Fruit fly (Drosophila melanogaster) whole organism: Measurements from ENCODE around the gene CG14286.

Source experiments
- CG8478 ChIP-seq: fragments of >200 bp; optimal IDR thresholded peaks from 2 replicates; lab custom pipeline; 2018; ENCODE audit warnings: inconsistent platforms
- Dll ChIP-seq: fragments of >200 bp; optimal IDR thresholded peaks from 2 replicates; lab custom pipeline; 2017
- EcR ChIP-seq, 2 experiments: fragments of >200 bp; optimal IDR thresholded peaks; 2 replicates each; lab custom pipeline; 2017; ENCODE audit warnings: missing biosample characterization in 2 of 2, missing genetic modification characterization in 2 of 2, missing genetic modification reagents in 2 of 2
- pan ChIP-seq: fragments of >200 bp; optimal IDR thresholded peaks from 2 replicates; lab custom pipeline; 2017
- psq ChIP-seq: fragments of >200 bp; optimal IDR thresholded peaks from 2 replicates; lab custom pipeline; 2017
- usp ChIP-seq: fragments of >200 bp; optimal IDR thresholded peaks from 2 replicates; lab custom pipeline; 2017; ENCODE audit warnings: missing biosample characterization, missing genetic modification characterization, mixed read lengths

CG14286 gene

DNA sequence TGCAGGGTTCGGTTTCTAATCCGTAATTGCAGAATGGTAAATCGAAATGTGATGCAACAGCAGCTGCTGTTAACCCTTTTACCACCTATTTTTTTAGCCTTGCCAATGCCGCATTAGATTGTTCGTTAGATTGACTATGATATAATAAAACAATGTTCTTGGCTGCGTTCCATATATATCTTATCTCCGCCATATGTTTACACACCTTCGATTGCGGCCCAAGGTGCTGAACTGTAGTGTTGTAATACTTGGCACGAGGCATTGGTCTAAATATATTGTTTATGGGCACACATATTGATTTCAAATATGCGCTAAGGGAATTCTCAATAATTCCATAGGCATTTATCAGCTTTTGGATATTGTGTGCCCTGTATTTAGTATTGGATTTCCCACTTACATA, 32.2 kb upstream of the CG14286 start:
- TF ChIP-seq Dll (lab: Kevin White, UChicago) (no peak), pan (lab: Kevin White, UChicago) (no peak), usp (no peak), CG8478 (lab: Kevin White, UChicago) (no peak), EcR (GFP tag; optimal IDR thresholded peaks at IDR 0.05; lab: Kevin White, UChicago) (no peak)

DNA sequence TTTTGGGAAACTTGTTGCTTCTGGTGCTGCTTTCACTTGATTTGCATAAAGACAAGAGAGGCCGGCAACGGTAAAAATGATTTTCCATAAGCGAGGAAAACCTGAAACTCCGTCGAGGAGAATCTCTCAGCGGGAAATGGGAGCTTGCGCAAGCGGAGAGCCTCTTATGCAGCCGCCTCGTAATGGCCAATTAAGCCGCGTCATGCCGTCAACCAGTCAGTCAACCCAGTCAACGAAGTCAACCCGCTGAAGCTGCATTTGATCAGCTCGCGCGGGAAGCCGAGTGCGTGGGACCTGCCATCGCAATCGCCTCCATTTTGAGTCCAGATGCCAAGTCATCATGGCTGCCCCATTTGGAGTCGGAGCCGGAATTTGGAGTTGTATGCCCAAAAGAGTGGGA, 30.7 kb upstream of the CG14286 start:
- TF ChIP-seq Dll (lab: Kevin White, UChicago) (no peak), EcR (GFP tag; optimal IDR thresholded peaks at IDR 0.05; lab: Kevin White, UChicago) (no peak), usp (no peak), CG8478 (lab: Kevin White, UChicago) (no peak), psq (lab: Kevin White, UChicago) (no peak), pan (lab: Kevin White, UChicago) (no peak)

DNA sequence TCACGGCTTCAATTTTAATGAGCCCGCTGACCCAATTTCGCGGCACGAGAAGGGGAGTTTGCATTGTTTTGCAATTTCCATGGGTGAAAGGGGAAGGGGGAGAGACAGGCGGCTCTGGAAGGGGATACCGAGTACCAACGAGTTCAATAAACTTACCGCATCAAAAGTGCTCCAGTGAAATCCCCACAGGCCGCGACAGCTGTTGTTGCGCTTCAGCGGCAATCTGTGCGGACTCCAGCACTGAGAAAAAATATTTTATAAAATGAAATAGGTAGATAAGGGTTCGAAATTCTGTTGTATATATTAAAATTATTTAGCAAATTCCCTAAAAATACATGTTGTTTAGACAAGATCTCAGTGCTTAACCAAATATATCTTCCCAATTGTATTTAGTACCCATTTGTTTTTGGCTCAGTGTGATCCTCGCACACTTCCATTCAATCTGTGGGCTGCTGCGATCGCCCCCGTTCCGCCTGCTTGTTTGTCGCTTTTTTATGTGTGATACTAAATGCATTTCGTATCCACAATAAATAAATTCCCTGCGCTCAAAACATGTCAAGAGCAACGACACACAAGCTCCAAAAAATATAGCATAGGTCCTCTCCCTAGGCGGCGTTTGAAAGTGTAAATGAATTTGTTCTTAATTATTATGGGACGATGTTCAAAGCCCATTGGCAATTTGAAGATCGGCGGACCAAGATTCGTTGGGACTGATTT, 28.2 kb upstream of the CG14286 start:
- no peak for TF ChIP-seq Dll (lab: Kevin White, UChicago)
- no peak for TF ChIP-seq usp
- TF ChIP-seq CG8478 (lab: Kevin White, UChicago) = no peak
- peak; percentile 67 to 71 for TF ChIP-seq EcR (GFP tag; optimal IDR thresholded peaks at IDR 0.05; lab: Kevin White, UChicago)
- TF ChIP-seq pan (lab: Kevin White, UChicago) = no peak

DNA sequence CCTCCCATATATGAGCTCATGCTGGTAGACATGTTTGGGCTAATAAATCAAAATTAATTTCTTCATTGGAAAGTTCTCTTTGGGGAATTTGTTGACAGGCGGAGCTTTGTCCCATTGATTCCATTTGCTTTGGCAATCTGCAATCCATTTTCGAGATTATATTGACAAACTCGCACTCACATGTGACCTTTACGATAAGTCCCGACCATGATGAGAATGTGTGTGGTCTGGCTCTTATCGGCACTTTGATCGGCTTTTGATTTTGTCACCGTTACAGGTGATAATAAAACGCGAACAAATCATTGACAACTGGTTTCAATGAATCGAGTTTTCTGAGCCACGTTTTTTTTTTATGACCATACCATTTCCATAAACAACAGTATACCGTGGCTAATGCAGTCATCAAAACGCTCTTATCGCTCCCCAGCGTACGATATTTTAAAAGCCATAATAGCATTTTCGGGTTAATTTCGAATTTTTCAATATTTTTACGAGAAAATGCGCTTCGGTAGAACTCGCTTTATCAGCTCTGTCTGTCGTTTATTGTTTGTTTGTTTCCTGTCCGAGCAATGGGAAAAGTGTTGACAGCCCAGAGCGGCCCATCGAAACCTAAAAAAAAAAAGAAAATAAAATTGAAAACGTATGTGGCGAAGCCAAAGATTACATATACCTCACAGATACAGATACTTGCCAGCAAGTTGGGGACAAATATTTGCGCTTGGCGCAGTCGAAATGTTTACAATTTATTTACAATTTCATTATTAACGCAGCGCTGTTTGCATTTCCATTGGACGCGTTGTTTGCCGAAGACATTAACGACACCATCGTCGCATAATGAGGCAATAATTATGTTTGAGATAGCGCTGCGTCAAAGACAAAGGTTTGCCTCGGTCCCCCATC, 26.3 kb upstream of the CG14286 start:
- TF ChIP-seq pan (lab: Kevin White, UChicago) (no peak), usp (no peak), Dll (lab: Kevin White, UChicago) (no peak), psq (lab: Kevin White, UChicago) (no peak), CG8478 (lab: Kevin White, UChicago) (no peak), EcR (GFP tag; optimal IDR thresholded peaks at IDR 0.05; lab: Kevin White, UChicago) (no peak)

DNA sequence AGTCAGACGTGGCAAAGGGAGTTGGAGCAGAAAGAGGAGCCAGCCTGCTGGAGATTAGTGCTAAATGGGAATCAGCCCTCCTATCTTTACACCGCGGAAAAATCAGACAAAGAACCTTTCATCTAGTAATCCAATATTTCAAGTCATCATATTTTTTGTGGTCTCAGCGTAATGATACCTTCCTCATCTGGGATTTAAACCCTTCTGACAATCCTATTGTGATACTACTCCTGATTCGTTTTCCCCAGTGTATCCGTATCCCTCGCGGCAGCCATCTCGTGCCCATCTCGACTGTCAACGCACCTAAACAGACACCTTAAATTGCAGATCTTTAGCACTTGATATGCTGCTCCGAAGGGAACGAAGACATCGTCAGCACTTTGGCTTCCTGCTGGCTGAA, 25.5 kb upstream of the CG14286 start:
- TF ChIP-seq psq (lab: Kevin White, UChicago) = no peak
- TF ChIP-seq usp = no peak

DNA sequence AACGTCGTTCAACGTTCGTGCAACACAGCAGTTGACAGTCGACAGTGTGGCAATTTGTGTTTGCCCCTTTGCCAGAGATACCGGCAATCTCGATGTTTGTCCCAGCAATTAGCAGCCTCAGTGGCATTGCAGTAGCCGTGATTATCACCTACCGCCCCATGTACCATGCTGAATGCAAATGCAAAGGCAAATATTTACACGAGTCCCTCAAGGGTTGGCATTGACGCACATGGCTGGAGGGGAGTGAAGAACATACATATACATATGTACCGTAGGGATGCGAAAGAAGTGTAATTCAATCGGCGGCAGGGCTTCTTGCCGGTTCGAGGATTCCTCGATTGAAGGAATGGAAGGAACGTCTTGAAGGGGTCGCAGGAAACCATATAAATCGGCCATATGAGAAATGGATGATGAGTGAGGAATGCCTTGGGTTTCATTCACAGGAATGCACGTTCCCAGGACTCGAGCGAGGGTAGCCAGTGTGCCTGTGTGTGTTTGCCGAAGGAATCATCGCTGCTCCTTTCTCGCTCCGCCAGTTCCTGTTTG, 23.9 kb upstream of the CG14286 start:
- TF ChIP-seq CG8478 (lab: Kevin White, UChicago) (no peak), pan (lab: Kevin White, UChicago) (no peak), EcR (GFP tag; optimal IDR thresholded peaks at IDR 0.05; lab: Kevin White, UChicago) (no peak), Dll (lab: Kevin White, UChicago) (no peak), psq (lab: Kevin White, UChicago) (no peak)

DNA sequence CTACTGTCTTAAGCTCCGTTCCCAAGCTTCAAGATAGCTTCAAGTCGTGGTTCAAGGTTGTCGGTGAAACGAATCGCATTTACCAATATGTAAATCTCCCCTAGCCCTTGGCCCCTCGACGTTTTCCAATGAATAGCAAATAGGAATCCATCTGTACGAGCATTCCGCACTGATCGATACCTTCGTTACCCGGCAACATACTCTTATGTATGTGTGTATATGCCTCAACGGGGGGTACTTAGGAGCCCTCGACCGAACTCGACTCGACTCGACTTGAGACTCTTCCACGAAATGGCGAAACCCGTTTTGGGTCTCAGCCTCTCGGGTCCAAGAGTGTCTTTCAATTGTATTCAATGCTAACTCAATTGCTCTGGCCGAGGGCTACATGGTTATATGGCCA, 22.2 kb upstream of the CG14286 start:
- TF ChIP-seq EcR (GFP tag; optimal IDR thresholded peaks at IDR 0.05; lab: Kevin White, UChicago) (no peak), usp (no peak), Dll (lab: Kevin White, UChicago) (no peak), CG8478 (lab: Kevin White, UChicago) (no peak), psq (lab: Kevin White, UChicago) (no peak), pan (lab: Kevin White, UChicago) (no peak)

DNA sequence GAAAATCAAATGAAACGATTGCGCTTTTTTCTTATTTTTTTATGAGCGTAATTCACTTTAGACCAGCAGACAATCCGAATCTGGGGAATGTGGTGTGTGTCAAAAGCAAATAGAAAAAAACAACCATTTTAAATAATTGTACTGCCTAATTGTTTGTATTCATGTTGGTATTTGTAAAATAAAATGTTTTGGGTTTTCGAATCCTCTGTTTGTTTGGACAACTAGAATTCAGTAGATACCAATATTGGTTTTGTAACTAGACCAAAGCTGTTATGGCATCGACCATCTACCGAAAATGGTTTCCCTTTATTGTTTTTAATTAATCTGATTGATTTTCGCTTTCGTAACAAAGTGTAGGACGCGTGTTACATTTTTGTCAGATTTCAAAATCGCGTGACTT, 13.0 kb upstream of the CG14286 start:
- TF ChIP-seq usp = no peak
- TF ChIP-seq psq (lab: Kevin White, UChicago) = no peak
- no peak for TF ChIP-seq pan (lab: Kevin White, UChicago)
- no peak for TF ChIP-seq Dll (lab: Kevin White, UChicago)
- no peak for TF ChIP-seq CG8478 (lab: Kevin White, UChicago)
- no peak for TF ChIP-seq EcR (GFP tag; optimal IDR thresholded peaks at IDR 0.05; lab: Kevin White, UChicago)

DNA sequence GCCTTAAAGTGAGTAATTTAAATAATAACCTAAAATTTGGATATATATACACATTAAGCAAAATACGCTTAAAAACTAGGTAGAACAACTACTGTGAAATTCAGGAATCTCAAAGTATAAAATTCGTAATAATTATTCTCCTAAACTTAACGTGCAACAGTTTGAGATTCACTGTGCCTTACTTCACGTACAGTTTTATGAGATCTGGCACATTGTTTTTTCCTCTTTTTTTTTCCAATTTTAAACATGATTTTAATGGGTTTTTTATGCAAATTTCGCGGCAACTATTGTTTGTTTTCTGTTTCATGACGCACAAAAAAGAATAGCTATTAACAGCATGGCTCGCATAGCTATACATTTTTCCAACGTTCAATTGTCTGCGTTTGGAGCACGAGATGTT, 12.0 kb upstream of the CG14286 start:
- TF ChIP-seq usp (no peak), pan (lab: Kevin White, UChicago) (no peak), psq (lab: Kevin White, UChicago) (no peak), CG8478 (lab: Kevin White, UChicago) (no peak), EcR (GFP tag; optimal IDR thresholded peaks at IDR 0.05; lab: Kevin White, UChicago) (no peak), Dll (lab: Kevin White, UChicago) (no peak)

DNA sequence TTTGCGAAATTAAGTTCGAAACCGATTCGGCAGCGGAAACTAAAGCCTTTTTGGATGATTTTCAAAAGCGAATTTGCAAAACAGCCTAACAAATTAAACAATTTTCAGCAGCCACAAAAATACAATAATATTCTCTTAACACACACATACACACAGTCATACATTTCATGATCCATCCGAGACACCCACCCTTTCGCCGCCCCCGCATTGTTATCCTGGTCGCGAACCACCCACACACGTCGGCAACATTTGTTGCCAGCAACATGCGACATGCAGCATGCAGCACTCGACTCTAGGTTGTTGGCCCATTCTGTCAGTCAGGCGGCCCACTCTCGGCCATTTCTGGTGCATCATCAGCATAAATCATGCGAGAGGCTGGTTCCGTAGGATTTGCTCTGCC, 9.9 kb upstream of the CG14286 start:
- TF ChIP-seq EcR (GFP tag; optimal IDR thresholded peaks at IDR 0.05; lab: Kevin White, UChicago) (no peak), CG8478 (lab: Kevin White, UChicago) (no peak), Dll (lab: Kevin White, UChicago) (no peak), pan (lab: Kevin White, UChicago) (no peak), psq (lab: Kevin White, UChicago) (no peak), usp (no peak)

DNA sequence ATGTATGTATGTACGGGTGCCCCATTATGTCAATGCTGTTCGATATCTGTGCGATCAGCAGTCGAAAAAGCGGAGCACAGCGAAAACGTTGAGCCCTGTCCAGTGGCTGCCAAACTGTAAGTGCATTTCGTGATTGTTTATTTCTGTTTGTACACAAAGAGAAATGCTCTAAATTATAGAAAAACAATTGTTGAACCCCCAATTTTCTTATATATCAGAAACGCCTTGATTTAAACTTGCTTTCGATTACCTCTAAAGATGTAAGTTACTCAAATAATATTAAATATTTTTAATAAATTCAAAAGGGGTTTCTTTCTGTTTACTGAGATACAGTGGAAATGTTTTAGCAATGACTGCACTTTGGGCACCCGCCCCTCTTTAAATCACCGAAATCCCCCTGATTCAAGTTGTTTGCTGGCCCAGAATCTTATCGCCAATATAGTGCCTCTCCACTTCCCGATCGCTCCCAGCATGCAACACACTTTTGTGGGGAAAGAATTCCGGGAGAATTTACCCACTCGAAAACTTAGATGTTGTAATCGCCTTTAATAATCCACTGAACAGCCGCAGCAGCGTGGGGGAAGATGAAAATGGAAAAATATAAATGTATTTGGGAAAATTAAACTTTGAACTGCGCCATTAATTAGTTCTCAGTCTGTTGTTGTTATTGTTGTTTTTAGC, 9.0 kb upstream of the CG14286 start:
- TF ChIP-seq pan (lab: Kevin White, UChicago) = no peak
- TF ChIP-seq Dll (lab: Kevin White, UChicago) = no peak
- no peak for TF ChIP-seq EcR (GFP tag; optimal IDR thresholded peaks at IDR 0.05; lab: Kevin White, UChicago)
- no peak for TF ChIP-seq psq (lab: Kevin White, UChicago)
- TF ChIP-seq usp = no peak
- no peak for TF ChIP-seq CG8478 (lab: Kevin White, UChicago)
